Worm (Caenorhabditis elegans) whole organism, L4/young adult: ENCODE data around the gene Y43F8B.2.

Experiments
- W03F9.2 ChIP-seq: fragments of 150-350 bp; optimal IDR thresholded peaks from 2 replicates; lab custom pipeline; 2014; ENCODE audit warnings: missing biosample characterization, missing genetic modification characterization
- dao-5 ChIP-seq: sonication (generic microtip); optimal IDR thresholded peaks from 2 replicates; lab custom pipeline; 2016; ENCODE audit warnings: missing genotype, missing genetic modification characterization, moderate library complexity, missing compliant biosample characterization
- him-1 ChIP-seq: sonication (generic microtip); optimal IDR thresholded peaks from 2 replicates; lab custom pipeline; 2016; ENCODE audit warnings: missing genotype, missing genetic modification reagents, missing genetic modification characterization, missing compliant biosample characterization

DNA sequence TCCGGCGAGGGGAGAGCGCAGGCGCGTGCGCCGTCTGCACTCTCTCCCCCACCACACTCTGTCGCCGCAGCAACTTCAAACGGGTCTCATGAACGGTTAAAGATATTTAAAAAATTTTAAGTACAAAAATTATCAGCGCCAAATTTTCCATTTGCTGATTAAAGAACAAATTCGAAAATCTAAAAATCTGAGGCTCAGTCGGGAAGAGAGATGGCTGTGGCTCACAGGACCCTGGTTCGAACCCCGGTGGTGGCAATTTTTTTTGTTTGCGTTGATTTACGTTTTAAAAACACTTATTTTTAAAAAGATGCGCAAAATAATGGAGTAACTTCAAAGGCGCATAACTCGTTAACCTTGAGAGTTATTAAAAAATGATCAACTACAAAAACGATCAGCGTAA lies 35.8 kb downstream of the Y43F8B.2 start:
- TF ChIP-seq him-1 (tag; lab: Kevin White, UChicago) = no peak
- no peak for TF ChIP-seq dao-5 (tag; lab: Kevin White, UChicago)
- TF ChIP-seq W03F9.2 (tag; lab: Kevin White, UChicago) = no peak
